Fruit fly (Drosophila melanogaster): ENCODE data around the gene CycJ.

The CycJ gene

dm6 chr3L:3417759-3418158 lies 48.5 kb upstream of the CycJ start (continued):
- TF ChIP-seq ato (GFP tag; IDR thresholded peaks at IDR 0.05; ENCODE audit: partially characterized antibody) = 0 out of 2 replicates have a peak, but pooled peaks have one; percentile 8
- peak; percentile 26; the same call in 1 of the 2 replicates for TF ChIP-seq Nf-YA (GFP tag; IDR thresholded peaks at IDR 0.05)
- peak; percentile 39; the same call in 1 of the 2 replicates for TF ChIP-seq vvl (GFP tag; IDR thresholded peaks at IDR 0.05)
- TF ChIP-seq Bgb (GFP tag; IDR thresholded peaks at IDR 0.05; ENCODE audit: partially characterized antibody) = peak; percentile 16; the same call in 1 of the 2 replicates
- TF ChIP-seq CG16863 (GFP tag; optimal IDR thresholded peaks at IDR 0.05) = no peak
- peak; percentile 14 for TF ChIP-seq CG17829 (tag; optimal IDR thresholded peaks at IDR 0.05)
- no peak for TF ChIP-seq CG9932 (GFP tag; IDR thresholded peaks at IDR 0.05)
- TF ChIP-seq amos (GFP tag; IDR thresholded peaks at IDR 0.05; ENCODE audit: partially characterized antibody) = peak; percentile 31; the same call in 1 of the 2 replicates
- TF ChIP-seq otp (GFP tag; IDR thresholded peaks at IDR 0.05) = 0 out of 3 replicates have a peak, but pooled peaks have one; percentile 9
- peak; percentile 51; the same call in 1 of the 2 replicates for TF ChIP-seq CG4360 (GFP tag; IDR thresholded peaks at IDR 0.05)
- 0 out of 2 replicates have a peak, but pooled peaks have one; percentile 50 for TF ChIP-seq sob (GFP tag; IDR thresholded peaks at IDR 0.05)
- 0 out of 3 replicates have a peak, but pooled peaks have one; percentile 43 for TF ChIP-seq ci (GFP tag; IDR thresholded peaks at IDR 0.05)
- TF ChIP-seq knrl (GFP tag; IDR thresholded peaks at IDR 0.05; ENCODE audit: partially characterized antibody) = no peak
- TF ChIP-seq her (GFP tag; optimal IDR thresholded peaks at IDR 0.05) = peak; percentile 97

dm6 chr3L:3418207-3419086 lies 47.8 kb upstream of the CycJ start:
- peak; percentile 86; the same call in 2 of the 3 replicates for TF ChIP-seq dysf (GFP tag; IDR thresholded peaks at IDR 0.05)
- peak; percentile 76 for TF ChIP-seq gem (tag; optimal IDR thresholded peaks at IDR 0.05)
- TF ChIP-seq CG4328 (GFP tag; optimal IDR thresholded peaks at IDR 0.05) = peak; percentile 91
- peak; percentile 59 to 78 for TF ChIP-seq Hr51 (GFP tag; optimal IDR thresholded peaks at IDR 0.05)
- no peak for TF ChIP-seq CG8478 (optimal IDR thresholded peaks at IDR 0.05)
- peak; percentile 65 for TF ChIP-seq Bteb2 (GFP tag; optimal IDR thresholded peaks at IDR 0.05)
- TF ChIP-seq CG7963 (GFP tag; IDR thresholded peaks at IDR 0.05; ENCODE audit: partially characterized antibody) = no peak
- peak; percentile 91 for TF ChIP-seq z (GFP tag; IDR thresholded peaks at IDR 0.05)
- TF ChIP-seq ATbp (GFP tag; optimal IDR thresholded peaks at IDR 0.05) = peak; percentile 86
- peak; percentile 25; the same call in 1 of the 2 replicates for TF ChIP-seq amos (GFP tag; IDR thresholded peaks at IDR 0.05; ENCODE audit: partially characterized antibody)
- TF ChIP-seq pros (GFP tag; optimal IDR thresholded peaks at IDR 0.05) = peak; percentile 14
- TF ChIP-seq CG10565 (GFP tag; optimal IDR thresholded peaks at IDR 0.05) = no peak
- no peak for TF ChIP-seq CG4424 (GFP tag; optimal IDR thresholded peaks at IDR 0.05)
- no peak for TF ChIP-seq CG7271 (tag; optimal IDR thresholded peaks at IDR 0.05)
- peak; percentile 48 for TF ChIP-seq pum (GFP tag; optimal IDR thresholded peaks at IDR 0.05)
- TF ChIP-seq her (GFP tag; optimal IDR thresholded peaks at IDR 0.05) = peak; percentile 8
- peak; percentile 72 for TF ChIP-seq CG5180 (GFP tag; optimal IDR thresholded peaks at IDR 0.05)
- peak; percentile 26 for TF ChIP-seq CG10979 (tag; optimal IDR thresholded peaks at IDR 0.05)
- peak; percentile 61 for TF ChIP-seq CG2712 (tag; optimal IDR thresholded peaks at IDR 0.05)
- TF ChIP-seq CG10147 (GFP tag; optimal IDR thresholded peaks at IDR 0.05) = peak; percentile 52
- peak; percentile 70 for TF ChIP-seq chm (GFP tag; IDR thresholded peaks at IDR 0.05)
- peak; percentile 75 for TF ChIP-seq CG18262 (tag; optimal IDR thresholded peaks at IDR 0.05)
- TF ChIP-seq ato (GFP tag; IDR thresholded peaks at IDR 0.05; ENCODE audit: partially characterized antibody) = 0 out of 2 replicates have a peak, but pooled peaks have one; percentile 32
- TF ChIP-seq D (optimal IDR thresholded peaks at IDR 0.05) = no peak
- peak; percentile 51 for TF ChIP-seq D (GFP tag; optimal IDR thresholded peaks at IDR 0.05)
- peak; percentile 68 for TF ChIP-seq zfh2 (GFP tag; optimal IDR thresholded peaks at IDR 0.05)
- TF ChIP-seq CG12155 (GFP tag; optimal IDR thresholded peaks at IDR 0.05) = peak; percentile 62
- TF ChIP-seq CG3838 (GFP tag; optimal IDR thresholded peaks at IDR 0.05) = peak; percentile 46
- TF ChIP-seq peb (GFP tag; IDR thresholded peaks at IDR 0.05) = peak; percentile 39; the same call in 1 of the 2 replicates
- TF ChIP-seq Pdp1 (GFP tag; optimal IDR thresholded peaks at IDR 0.05) = peak; percentile 43 to 52
- TF ChIP-seq CG32532 (GFP tag; IDR thresholded peaks at IDR 0.05) = peak; percentile 90
- TF ChIP-seq trh (GFP tag; optimal IDR thresholded peaks at IDR 0.05) = no peak
- TF ChIP-seq psq (GFP tag; optimal IDR thresholded peaks at IDR 0.05) = no peak
- TF ChIP-seq H15 (GFP tag; IDR thresholded peaks at IDR 0.05) = peak; percentile 70
- TF ChIP-seq Asciz (GFP tag; optimal IDR thresholded peaks at IDR 0.05) = peak; percentile 31
